Worm (Caenorhabditis elegans): Measurements from ENCODE around the gene let-268.

let-268 gene

ce11 chrII:10040834-10041233 is 1.1 kb upstream of the let-268 start, which contains the start of gene ogr-2:
TSS of gene ogr-2 (plus strand) at chrII:10041134.
- TF ChIP-seq nhr-11 (tag; optimal IDR thresholded peaks at IDR 0.05): no peak
- no peak for TF ChIP-seq unc-39 (tag; optimal IDR thresholded peaks at IDR 0.05)
- no peak for TF ChIP-seq ceh-9 (tag; optimal IDR thresholded peaks at IDR 0.05)
- TF ChIP-seq elt-2 (tag; optimal IDR thresholded peaks at IDR 0.05): no peak
- no peak for TF ChIP-seq pha-4 (tag; optimal IDR thresholded peaks at IDR 0.05)
- TF ChIP-seq ama-1 (optimal IDR thresholded peaks at IDR 0.05): no peak
- TF ChIP-seq nhr-76 (tag; optimal IDR thresholded peaks at IDR 0.05): no peak
- no peak for TF ChIP-seq nhr-237 (tag; optimal IDR thresholded peaks at IDR 0.05)
- TF ChIP-seq egl-5 (tag; optimal IDR thresholded peaks at IDR 0.05): no peak
- TF ChIP-seq zag-1 (tag; optimal IDR thresholded peaks at IDR 0.05): no peak

DNA sequence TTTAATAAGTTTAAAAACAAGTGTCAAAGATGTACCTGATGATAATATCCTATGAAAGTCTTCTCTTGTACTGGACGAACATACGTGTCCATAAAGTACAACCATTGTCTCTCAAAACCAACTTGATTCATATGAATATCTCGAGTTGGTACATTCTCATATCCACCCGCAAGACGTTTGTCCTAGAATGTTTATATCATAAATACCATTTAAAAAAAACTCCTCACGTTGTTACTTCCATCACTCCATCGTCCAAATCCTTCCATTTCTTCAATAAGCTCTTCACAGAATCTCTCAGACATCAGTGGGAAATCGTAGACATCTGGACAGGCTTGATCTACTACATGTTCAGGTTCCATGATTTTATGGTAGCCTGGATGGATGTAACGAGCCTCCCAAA is 4.4 kb downstream of the let-268 start:
- TF ChIP-seq fkh-2 (tag; optimal IDR thresholded peaks at IDR 0.05) (no peak), ztf-11 (tag; optimal IDR thresholded peaks at IDR 0.05) (no peak), elt-1 (tag; optimal IDR thresholded peaks at IDR 0.05) (no peak), lin-39 (tag; optimal IDR thresholded peaks at IDR 0.05) (no peak), pqm-1 (tag; optimal IDR thresholded peaks at IDR 0.05) (no peak), pha-4 (tag; optimal IDR thresholded peaks at IDR 0.05) (no peak), ZK546.5 (tag; optimal IDR thresholded peaks at IDR 0.05) (no peak), nhr-12 (tag; optimal IDR thresholded peaks at IDR 0.05) (no peak), nhr-23 (tag; optimal IDR thresholded peaks at IDR 0.05) (no peak)

DNA sequence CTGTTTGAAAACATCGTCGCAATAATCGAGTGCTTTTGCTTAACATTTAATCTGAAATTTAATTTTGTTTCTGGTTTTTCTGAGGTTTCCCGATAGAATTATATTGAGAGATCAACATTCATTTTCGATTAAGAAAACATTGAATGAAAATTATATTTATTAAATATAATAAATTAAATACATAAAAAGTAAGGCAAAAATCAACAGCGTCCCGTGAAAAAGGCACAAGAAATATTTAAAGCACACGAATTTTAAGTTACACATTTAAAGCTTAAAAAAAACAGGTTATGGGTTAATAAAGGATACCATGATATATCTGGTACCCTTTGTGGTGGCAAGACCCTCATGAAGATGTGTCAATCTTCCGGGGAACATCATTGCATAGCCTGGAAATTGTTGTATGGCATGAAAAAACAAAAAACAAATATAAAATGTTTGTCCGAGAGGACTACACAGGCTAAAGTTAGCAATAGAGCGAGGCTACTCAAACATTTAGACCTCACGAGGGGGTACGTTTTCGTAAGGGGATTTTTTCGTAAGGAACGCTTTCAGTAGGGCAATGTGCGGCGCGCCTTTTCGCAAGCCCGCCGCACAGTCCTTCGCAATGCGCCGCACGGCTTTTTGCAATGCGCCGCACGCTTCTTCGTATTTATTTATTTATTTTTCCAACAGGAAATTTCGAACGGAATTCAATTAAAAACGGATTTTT is 6.5 kb downstream of the let-268 start, which contains the start of gene mtcu-2:
Gene mtcu-2 (minus strand): TSS at position 51 of the 709 bp plus-strand sequence.
- TF ChIP-seq lsy-12 (tag; optimal IDR thresholded peaks at IDR 0.05) (peak; percentile 75), jun-1 (tag; optimal IDR thresholded peaks at IDR 0.05) (peak; percentile 60), nhr-23 (tag; optimal IDR thresholded peaks at IDR 0.05) (peak; percentile 82), skn-1 (tag; optimal IDR thresholded peaks at IDR 0.05) (peak; percentile 53), pqm-1 (tag; optimal IDR thresholded peaks at IDR 0.05) (peak; percentile 46), R02D3.7 (tag; optimal IDR thresholded peaks at IDR 0.05) (peak; percentile 69), nhr-43 (tag; optimal IDR thresholded peaks at IDR 0.05; ENCODE audit: poor library complexity, severe bottlenecking) (peak; percentile 80), tbx-2 (tag; optimal IDR thresholded peaks at IDR 0.05) (peak; percentile 40), ceh-28 (tag; optimal IDR thresholded peaks at IDR 0.05) (peak; percentile 65), snpc-4 (tag; optimal IDR thresholded peaks at IDR 0.05) (peak; percentile 41), nhr-11 (tag; optimal IDR thresholded peaks at IDR 0.05) (peak; percentile 73), pha-4 (tag; optimal IDR thresholded peaks at IDR 0.05) (peak; percentile 80), nfya-1 (tag; optimal IDR thresholded peaks at IDR 0.05; ENCODE audit: insufficient read depth) (peak; percentile 74), lin-39 (tag; optimal IDR thresholded peaks at IDR 0.05) (peak; percentile 33), lin-15B (tag; optimal IDR thresholded peaks at IDR 0.05) (peak; percentile 92), egl-5 (tag; optimal IDR thresholded peaks at IDR 0.05) (peak; percentile 18), elt-2 (tag; optimal IDR thresholded peaks at IDR 0.05) (peak; percentile 34), nhr-25 (tag; optimal IDR thresholded peaks at IDR 0.05) (peak; percentile 57)

DNA sequence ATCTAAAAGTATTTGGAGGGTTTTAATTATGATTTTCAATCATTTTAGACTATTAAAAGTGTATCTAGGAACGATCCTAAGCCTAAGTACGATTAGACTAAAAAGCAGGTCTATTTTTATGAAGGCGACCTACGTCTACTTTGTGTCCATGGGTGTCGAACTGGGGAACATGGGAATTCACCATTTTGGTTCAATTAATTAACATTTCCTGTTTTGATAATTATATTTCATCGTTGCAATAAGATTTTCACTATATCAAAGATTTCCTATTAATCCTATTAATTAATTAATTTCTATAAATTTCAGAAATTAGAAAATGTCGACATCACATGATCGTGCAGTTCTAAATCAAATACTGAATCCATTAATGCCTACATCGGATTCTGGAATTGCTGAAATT is 9.9 kb downstream of the let-268 start, which contains the start of gene ttc-36:
Gene ttc-36 (plus strand): TSS at position 301 of the 400 bp plus-strand sequence.
- TF ChIP-seq lsy-12 (tag; optimal IDR thresholded peaks at IDR 0.05) (no peak), nhr-23 (tag; optimal IDR thresholded peaks at IDR 0.05) (no peak), mdl-1 (tag; optimal IDR thresholded peaks at IDR 0.05) (no peak), nhr-237 (tag; optimal IDR thresholded peaks at IDR 0.05) (no peak), lin-15B (tag; optimal IDR thresholded peaks at IDR 0.05) (no peak)

ce11 chrII:10029044-10029443 is 10.7 kb downstream of the let-268 start:
- TF ChIP-seq ceh-16 (tag; optimal IDR thresholded peaks at IDR 0.05): no peak
- TF ChIP-seq ZK546.5 (tag; optimal IDR thresholded peaks at IDR 0.05): no peak
- TF ChIP-seq mml-1 (tag; optimal IDR thresholded peaks at IDR 0.05): no peak
- peak; percentile 24 for TF ChIP-seq nhr-25 (tag; optimal IDR thresholded peaks at IDR 0.05)
- no peak for TF ChIP-seq egl-5 (tag; optimal IDR thresholded peaks at IDR 0.05)
- TF ChIP-seq nhr-28 (tag; optimal IDR thresholded peaks at IDR 0.05): no peak
- TF ChIP-seq unc-62 (GFP tag; optimal IDR thresholded peaks at IDR 0.05): no peak
- no peak for TF ChIP-seq snpc-4 (tag; optimal IDR thresholded peaks at IDR 0.05)
- TF ChIP-seq eor-1 (tag; optimal IDR thresholded peaks at IDR 0.05): no peak
- TF ChIP-seq ztf-4 (tag; optimal IDR thresholded peaks at IDR 0.05): no peak
- TF ChIP-seq hmg-11 (tag; optimal IDR thresholded peaks at IDR 0.05): no peak
- TF ChIP-seq skn-1 (tag; optimal IDR thresholded peaks at IDR 0.05): no peak
- TF ChIP-seq nhr-67 (tag; optimal IDR thresholded peaks at IDR 0.05): no peak
- peak in 2 of 3 experiments; percentile 60 to 63 for TF ChIP-seq elt-3 (tag; optimal IDR thresholded peaks at IDR 0.05)
- TF ChIP-seq pqm-1 (tag; optimal IDR thresholded peaks at IDR 0.05): peak; percentile 64
- TF ChIP-seq nhr-23 (tag; optimal IDR thresholded peaks at IDR 0.05): peak; percentile 97
- no peak for TF ChIP-seq daf-12 (tag; optimal IDR thresholded peaks at IDR 0.05)
- peak; percentile 72 for TF ChIP-seq elt-2 (tag; optimal IDR thresholded peaks at IDR 0.05)
- no peak for TF ChIP-seq nhr-12 (tag; optimal IDR thresholded peaks at IDR 0.05)
- TF ChIP-seq unc-39 (tag; optimal IDR thresholded peaks at IDR 0.05): no peak
- TF ChIP-seq ceh-9 (tag; optimal IDR thresholded peaks at IDR 0.05): no peak
- TF ChIP-seq zag-1 (tag; optimal IDR thresholded peaks at IDR 0.05): no peak
- no peak for TF ChIP-seq nhr-77 (tag; optimal IDR thresholded peaks at IDR 0.05)
- no peak for TF ChIP-seq lin-39 (tag; optimal IDR thresholded peaks at IDR 0.05)
- TF ChIP-seq nhr-237 (tag; optimal IDR thresholded peaks at IDR 0.05): no peak
- no peak for TF ChIP-seq ceh-28 (tag; optimal IDR thresholded peaks at IDR 0.05)
- TF ChIP-seq ceh-82 (tag; optimal IDR thresholded peaks at IDR 0.05): no peak
- no peak for TF ChIP-seq ama-1 (optimal IDR thresholded peaks at IDR 0.05)

All from whole organism, L3 larva.